Worm (Caenorhabditis elegans): ENCODE data around the gene C01G10.14.

DNA sequence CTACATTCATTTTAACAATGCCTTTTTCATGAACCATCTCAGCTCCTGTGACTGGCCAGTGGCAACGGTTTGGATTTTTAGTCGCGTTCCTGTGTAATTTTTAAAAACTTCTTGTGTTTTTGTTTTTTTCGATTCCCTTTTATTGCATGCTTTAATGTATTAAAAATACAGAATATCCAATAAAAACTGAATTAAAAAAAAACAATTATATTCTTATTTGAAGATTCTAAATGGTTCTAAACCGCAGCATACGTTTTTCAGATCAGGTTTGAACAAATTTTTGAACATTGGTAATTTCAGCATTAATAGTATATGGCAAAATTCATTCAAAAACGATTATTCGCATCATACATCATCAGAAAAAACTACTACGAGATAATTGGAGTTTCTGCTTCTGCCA, 37.4 kb downstream of the C01G10.14 start, which contains the start of gene dnj-3:
- TF ChIP-seq F13C5.2 (tag; optimal IDR thresholded peaks at IDR 0.05) (no peak), ceh-36 (tag; optimal IDR thresholded peaks at IDR 0.05) (no peak), ama-1 (optimal IDR thresholded peaks at IDR 0.05) (no peak), tra-4 (tag; optimal IDR thresholded peaks at IDR 0.05) (no peak), hmg-4 (GFP tag; optimal IDR thresholded peaks at IDR 0.05) (no peak), sea-1 (GFP tag; conservative IDR thresholded peaks at IDR 0.05) (no peak), tbx-11 (GFP tag; IDR thresholded peaks at IDR 0.05) (no peak), scrt-1 (GFP tag; IDR thresholded peaks at IDR 0.05) (no peak), pes-1 (GFP tag; IDR thresholded peaks at IDR 0.05) (no peak), hmbx-1 (tag; optimal IDR thresholded peaks at IDR 0.05) (no peak)
